Fruit fly (Drosophila melanogaster) whole organism, pupa: ENCODE data around the gene vig2.
A peak's percentile ranks its signal among the peaks of the same experiment; 100 is the strongest.

Experiments used
- CG10348 ChIP-seq: fragments of 200-800 bp; sonication (Bioruptor generic); IDR thresholded peaks from 2 replicates; pipeline ENCODE4 v1.3.6; 2022; ENCODE audit warnings: missing biosample characterization, missing genetic modification characterization
- CG15710 ChIP-seq: fragments of 200-800 bp; sonication (Bioruptor generic); optimal IDR thresholded peaks from 2 replicates; lab custom pipeline; 2018; ENCODE audit warnings: missing biosample characterization, mild to moderate bottlenecking, missing genetic modification characterization, moderate library complexity
- CG17806 ChIP-seq: fragments of 200-800 bp; sonication (Bioruptor generic); optimal IDR thresholded peaks from 2 replicates; lab custom pipeline; 2018; ENCODE audit warnings: missing biosample characterization, mild to moderate bottlenecking, missing genetic modification characterization, moderate library complexity
- CG8301 ChIP-seq: fragments of 200-800 bp; sonication (Bioruptor generic); optimal IDR thresholded peaks from 2 replicates; lab custom pipeline; 2018; ENCODE audit warnings: missing biosample characterization, mild to moderate bottlenecking, missing genetic modification characterization
- D1 ChIP-seq: fragments of 200-800 bp; sonication (Bioruptor generic); optimal IDR thresholded peaks from 2 replicates; lab custom pipeline; 2018; ENCODE audit warnings: missing biosample characterization, mild to moderate bottlenecking, missing genetic modification characterization, moderate library complexity
- EcR ChIP-seq: fragments of 200-800 bp; sonication (Bioruptor generic); optimal IDR thresholded peaks from 3 replicates; lab custom pipeline; 2019; ENCODE audit warnings: missing biosample characterization, missing genetic modification characterization, mild to moderate bottlenecking, moderate library complexity, missing genetic modification reagents
- Ets98B ChIP-seq: fragments of 200-800 bp; sonication (Bioruptor generic); IDR thresholded peaks from 2 replicates; pipeline ENCODE4 v1.3.6; 2022; ENCODE audit warnings: missing biosample characterization, missing genetic modification characterization
- Pif1B ChIP-seq: fragments of 200-800 bp; sonication (Bioruptor generic); optimal IDR thresholded peaks from 3 replicates; lab custom pipeline; 2016; ENCODE audit warnings: missing biosample characterization, missing genetic modification characterization
- gl ChIP-seq: fragments of 200-800 bp; sonication (Bioruptor generic); optimal IDR thresholded peaks from 2 replicates; lab custom pipeline; 2018; ENCODE audit warnings: missing biosample characterization, mild to moderate bottlenecking, missing genetic modification characterization

dm6 chr3R:25174244-25174643 is 51.1 kb downstream of the vig2 start:
- no peak for TF ChIP-seq EcR
- TF ChIP-seq D1 (tag; lab: Kevin White, UChicago): no peak
- TF ChIP-seq gl: peak; percentile 18
- TF ChIP-seq CG15710 (tag; lab: Kevin White, UChicago): peak; percentile 70
- TF ChIP-seq CG10348 (GFP tag; lab: Robert Waterston, UW): no peak
- TF ChIP-seq CG17806: peak; percentile 65
- TF ChIP-seq CG8301: peak; percentile 25
- no peak for TF ChIP-seq Ets98B (GFP tag; lab: Robert Waterston, UW)
- TF ChIP-seq Pif1B: no peak
